Fruit fly (Drosophila melanogaster) whole organism, embryonic: ENCODE results near the gene ckd.

Experiments used
- Asciz ChIP-seq: fragments of 200-800 bp; sonication (Bioruptor generic); optimal IDR thresholded peaks from 2 replicates; lab custom pipeline; 2017; ENCODE audit warnings: missing biosample characterization, mild to moderate bottlenecking, missing genetic modification characterization, missing genetic modification reagents
- Bteb2 ChIP-seq: fragments of 200-800 bp; sonication (Bioruptor generic); optimal IDR thresholded peaks from 2 replicates; lab custom pipeline; 2016; ENCODE audit warnings: missing biosample characterization, missing genetic modification characterization
- CG10267 ChIP-seq: fragments of 200-800 bp; sonication (Bioruptor generic); optimal IDR thresholded peaks from 2 replicates; lab custom pipeline; 2018; ENCODE audit warnings: missing biosample characterization, mild to moderate bottlenecking, missing genetic modification characterization, moderate library complexity
- CG10543 ChIP-seq: fragments of 200-800 bp; sonication (Bioruptor generic); optimal IDR thresholded peaks from 3 replicates; lab custom pipeline; 2017; ENCODE audit warnings: missing biosample characterization, mild to moderate bottlenecking, missing genetic modification characterization, moderate library complexity
- CG11093 ChIP-seq: fragments of 200-800 bp; sonication (Bioruptor generic); IDR thresholded peaks from 3 replicates; pipeline ENCODE4 v1.3.6; 2022; ENCODE audit warnings: missing biosample characterization, missing genetic modification characterization
- CG11723 ChIP-seq: fragments of 200-800 bp; sonication (Bioruptor generic); optimal IDR thresholded peaks from 2 replicates; lab custom pipeline; 2017; ENCODE audit warnings: missing biosample characterization, mild to moderate bottlenecking, missing genetic modification characterization
- CG12071 ChIP-seq: fragments of 200-800 bp; sonication (Bioruptor generic); optimal IDR thresholded peaks from 3 replicates; lab custom pipeline; 2018; ENCODE audit warnings: missing biosample characterization, mild to moderate bottlenecking, missing genetic modification characterization
- CG12659 ChIP-seq: fragments of 200-800 bp; sonication (Bioruptor generic); optimal IDR thresholded peaks from 3 replicates; lab custom pipeline; 2017; ENCODE audit warnings: mild to moderate bottlenecking, missing biosample characterization, missing genetic modification reagents, missing genetic modification characterization
- CG14441 ChIP-seq: fragments of 200-800 bp; sonication (Bioruptor generic); IDR thresholded peaks from 2 replicates; pipeline ENCODE4 v1.3.6; 2022; ENCODE audit warnings: missing biosample characterization, missing genetic modification characterization
- CG14667 ChIP-seq: fragments of 200-800 bp; sonication (Bioruptor generic); IDR thresholded peaks from 2 replicates; pipeline ENCODE4 v1.3.6; 2022; ENCODE audit warnings: missing biosample characterization, missing genetic modification characterization
- CG1832 ChIP-seq: fragments of 200-800 bp; sonication (Bioruptor generic); optimal IDR thresholded peaks from 2 replicates; lab custom pipeline; 2017; ENCODE audit warnings: missing biosample characterization, mild to moderate bottlenecking, missing genetic modification characterization, inconsistent platforms
- CG2129 ChIP-seq: fragments of 200-800 bp; sonication (Bioruptor generic); IDR thresholded peaks from 2 replicates; pipeline ENCODE4 v1.3.6; 2022; ENCODE audit warnings: missing biosample characterization, missing genetic modification characterization; ENCODE audit not compliant: partially characterized antibody
- CG31388 ChIP-seq: fragments of 200-800 bp; sonication (Bioruptor generic); optimal IDR thresholded peaks from 2 replicates; lab custom pipeline; 2016; ENCODE audit warnings: missing biosample characterization, missing genetic modification characterization
- CG3281 ChIP-seq: fragments of 200-800 bp; sonication (Bioruptor generic); optimal IDR thresholded peaks from 3 replicates; lab custom pipeline; 2017; ENCODE audit warnings: missing biosample characterization, mild to moderate bottlenecking, missing genetic modification characterization
- CG3838 ChIP-seq: fragments of 200-800 bp; sonication (Bioruptor generic); optimal IDR thresholded peaks from 3 replicates; lab custom pipeline; 2016; ENCODE audit warnings: missing biosample characterization, missing genetic modification characterization
- CG3995 ChIP-seq: fragments of 200-800 bp; sonication (Bioruptor generic); optimal IDR thresholded peaks from 3 replicates; lab custom pipeline; 2016; ENCODE audit warnings: missing biosample characterization, missing genetic modification characterization
- CG5953 ChIP-seq: fragments of 200-800 bp; sonication (Bioruptor generic); IDR thresholded peaks from 2 replicates; pipeline ENCODE4 v1.3.6; 2022; ENCODE audit warnings: missing biosample characterization, missing genetic modification characterization
- CG6683 ChIP-seq: fragments of 200-800 bp; sonication (Bioruptor generic); optimal IDR thresholded peaks from 2 replicates; lab custom pipeline; 2017; ENCODE audit warnings: missing biosample characterization, mild to moderate bottlenecking, missing genetic modification characterization, missing genetic modification reagents
- CG6791 ChIP-seq: fragments of 200-800 bp; sonication (Bioruptor generic); IDR thresholded peaks from 3 replicates; pipeline ENCODE4 v1.3.6; 2022; ENCODE audit warnings: missing biosample characterization, missing genetic modification characterization; ENCODE audit not compliant: partially characterized antibody
- CG6854 ChIP-seq: fragments of 200-800 bp; sonication (Bioruptor generic); optimal IDR thresholded peaks from 3 replicates; lab custom pipeline; 2017; ENCODE audit warnings: missing biosample characterization, mild to moderate bottlenecking, missing genetic modification characterization
- CG8290 ChIP-seq, 3 experiments: fragments of 200-800 bp; sonication (Bioruptor generic); optimal IDR thresholded peaks; 2 replicates each; lab custom pipeline; 2016 to 2019; ENCODE audit warnings: missing biosample characterization in 3 of 3, missing genetic modification characterization in 3 of 3, mild to moderate bottlenecking in 2 of 3, moderate library complexity in 1 of 3
- CG8924 ChIP-seq: fragments of 200-800 bp; optimal IDR thresholded peaks from 3 replicates; lab custom pipeline; 2019; ENCODE audit warnings: missing biosample characterization, mild to moderate bottlenecking, missing genetic modification characterization, moderate library complexity
- CG9876 ChIP-seq: fragments of 200-800 bp; sonication (Bioruptor generic); optimal IDR thresholded peaks from 2 replicates; lab custom pipeline; 2016; ENCODE audit warnings: missing biosample characterization, missing genetic modification characterization
- Dp ChIP-seq: fragments of 200-800 bp; sonication (Bioruptor generic); optimal IDR thresholded peaks from 2 replicates; lab custom pipeline; 2018; ENCODE audit warnings: missing biosample characterization, mild to moderate bottlenecking, missing genetic modification characterization, moderate library complexity
- GATAe ChIP-seq: fragments of 200-800 bp; sonication (Bioruptor generic); conservative IDR thresholded peaks from 2 replicates; pipeline ENCODE4 v1.3.6; 2022; ENCODE audit warnings: missing biosample characterization, missing genetic modification characterization
- HHEX ChIP-seq: fragments of 200-800 bp; sonication (Bioruptor generic); optimal IDR thresholded peaks from 3 replicates; lab custom pipeline; 2017; ENCODE audit warnings: missing biosample characterization, mild to moderate bottlenecking, missing genetic modification characterization, missing genetic modification reagents
- Hr3 ChIP-seq: fragments of 200-800 bp; sonication (Bioruptor generic); optimal IDR thresholded peaks from 3 replicates; lab custom pipeline; 2016; ENCODE audit warnings: missing biosample characterization, missing genetic modification characterization
- Hr78 ChIP-seq, 2 experiments: fragments of 200-800 bp in 1 of 2; fragments of >200 bp in 1 of 2; sonication (Bioruptor generic) in 1 of 2; optimal IDR thresholded peaks; 2 replicates each; lab custom pipeline; 2017 to 2019; ENCODE audit warnings: missing biosample characterization in 2 of 2, missing genetic modification characterization in 2 of 2, mild to moderate bottlenecking in 1 of 2, moderate library complexity in 1 of 2
- Myb ChIP-seq: fragments of 200-800 bp; sonication (Bioruptor generic); optimal IDR thresholded peaks from 2 replicates; lab custom pipeline; 2016; ENCODE audit warnings: missing biosample characterization, missing genetic modification characterization
- NFAT ChIP-seq: fragments of 200-800 bp; sonication (Bioruptor generic); IDR thresholded peaks from 2 replicates; pipeline ENCODE4 v1.3.6; 2022; ENCODE audit warnings: missing biosample characterization, missing genetic modification characterization
- Nf-YB ChIP-seq: fragments of 200-800 bp; sonication (Bioruptor generic); optimal IDR thresholded peaks from 3 replicates; lab custom pipeline; 2019; ENCODE audit warnings: missing biosample characterization, mild to moderate bottlenecking, missing genetic modification characterization, moderate library complexity
- Nf-YC ChIP-seq: fragments of 200-800 bp; optimal IDR thresholded peaks from 3 replicates; lab custom pipeline; 2019; ENCODE audit warnings: missing biosample characterization, mild to moderate bottlenecking, missing genetic modification characterization, moderate library complexity
- Vsx1 ChIP-seq: fragments of 200-800 bp; sonication (Bioruptor generic); optimal IDR thresholded peaks from 2 replicates; lab custom pipeline; 2017; ENCODE audit warnings: missing biosample characterization, mild to moderate bottlenecking, missing genetic modification characterization, missing genetic modification reagents
- YL-1 ChIP-seq: fragments of 200-800 bp; sonication (Bioruptor generic); optimal IDR thresholded peaks from 3 replicates; lab custom pipeline; 2017; ENCODE audit warnings: missing biosample characterization, mild to moderate bottlenecking, missing genetic modification characterization
- bab2 ChIP-seq: fragments of 200-800 bp; sonication (Bioruptor generic); optimal IDR thresholded peaks from 2 replicates; lab custom pipeline; 2016; ENCODE audit warnings: missing biosample characterization, missing genetic modification characterization
- bigmax ChIP-seq: fragments of 200-800 bp; sonication (Bioruptor generic); optimal IDR thresholded peaks from 2 replicates; lab custom pipeline; 2018; ENCODE audit warnings: missing biosample characterization, mild to moderate bottlenecking, missing genetic modification characterization
- bowl ChIP-seq: fragments of 200-800 bp; sonication (Bioruptor generic); IDR thresholded peaks from 2 replicates; pipeline ENCODE4 v1.3.6; 2022; ENCODE audit warnings: missing biosample characterization, missing genetic modification characterization
- croc ChIP-seq: fragments of 200-800 bp; sonication (Bioruptor generic); conservative IDR thresholded peaks from 3 replicates; pipeline ENCODE4 v1.3.6; 2022; ENCODE audit warnings: missing biosample characterization, missing genetic modification characterization
- ewg ChIP-seq: fragments of 200-800 bp; sonication (Bioruptor generic); optimal IDR thresholded peaks from 3 replicates; lab custom pipeline; 2017; ENCODE audit warnings: mild to moderate bottlenecking, missing biosample characterization, missing genetic modification reagents, missing genetic modification characterization
- fu2 ChIP-seq: fragments of 200-800 bp; sonication (Bioruptor generic); optimal IDR thresholded peaks from 2 replicates; lab custom pipeline; 2016; ENCODE audit warnings: missing biosample characterization, missing genetic modification characterization
- gfzf ChIP-seq: fragments of 200-800 bp; sonication (Bioruptor generic); optimal IDR thresholded peaks from 2 replicates; lab custom pipeline; 2016; ENCODE audit warnings: missing biosample characterization, mild to moderate bottlenecking, missing genetic modification characterization, moderate library complexity
- nerfin-2 ChIP-seq: fragments of 200-800 bp; sonication (Bioruptor generic); IDR thresholded peaks from 2 replicates; pipeline ENCODE4 v1.3.6; 2022; ENCODE audit warnings: missing biosample characterization, missing genetic modification characterization; ENCODE audit not compliant: partially characterized antibody
- nmo ChIP-seq: fragments of 200-800 bp; sonication (Bioruptor generic); optimal IDR thresholded peaks from 2 replicates; lab custom pipeline; 2018; ENCODE audit warnings: missing biosample characterization, mild to moderate bottlenecking, missing genetic modification characterization, moderate library complexity
- pan ChIP-seq, 4 experiments: fragments of >200 bp in 3 of 4; fragments of 200-800 bp in 1 of 4; sonication (Bioruptor generic) in 1 of 4; optimal IDR thresholded peaks in 3 of 4; IDR thresholded peaks in 1 of 4; 2 replicates each; pipeline versions ENCODE4 v1.3.6 to Lab custom; 2017 to 2022; ENCODE audit warnings: missing biosample characterization in 2 of 4, missing genetic modification characterization in 2 of 4, mixed read lengths in 1 of 4
- row ChIP-seq: fragments of 200-800 bp; sonication (Bioruptor generic); IDR thresholded peaks from 3 replicates; pipeline ENCODE4 v1.3.6; 2022; ENCODE audit warnings: missing biosample characterization, missing genetic modification characterization
- tin ChIP-seq: fragments of 200-800 bp; sonication (Bioruptor generic); optimal IDR thresholded peaks from 3 replicates; lab custom pipeline; 2016; ENCODE audit warnings: missing biosample characterization, missing genetic modification characterization
- ttk ChIP-seq: fragments of 200-800 bp; sonication (Bioruptor generic); IDR thresholded peaks from 2 replicates; pipeline ENCODE4 v2.1.2; 2022; ENCODE audit warnings: missing biosample characterization, missing genetic modification characterization
- vfl ChIP-seq: fragments of 200-800 bp; sonication (Bioruptor generic); optimal IDR thresholded peaks from 2 replicates; lab custom pipeline; 2016; ENCODE audit warnings: missing biosample characterization, missing genetic modification characterization

The ckd gene

dm6 chr3L:3303087-3303526, 45.4 kb downstream of the ckd start, which contains the start of gene CG14968 (continued):
- peak; percentile 86 for TF ChIP-seq CG11723
- peak; percentile 57 for TF ChIP-seq fu2 (GFP tag; lab: Kevin White, UChicago)
- TF ChIP-seq Myb (GFP tag; lab: Kevin White, UChicago) = no peak
- TF ChIP-seq CG10543 (GFP tag; lab: Kevin White, UChicago) = peak; percentile 75
- TF ChIP-seq nmo = peak; percentile 90
- peak; percentile 74 for TF ChIP-seq bigmax
- TF ChIP-seq row (GFP tag; lab: Robert Waterston, UW) = peak; percentile 96
- peak; percentile 94 for TF ChIP-seq HHEX (GFP tag; lab: Kevin White, UChicago)
- TF ChIP-seq CG6791 (GFP tag; lab: Robert Waterston, UW) = no peak
- TF ChIP-seq CG11093 = peak; percentile 66; the same call in 2 of the 3 replicates
- peak; percentile 87 for TF ChIP-seq bab2 (GFP tag; lab: Kevin White, UChicago)
- TF ChIP-seq CG14441 = peak; percentile 95
- TF ChIP-seq pan (optimal IDR thresholded peaks at IDR 0.05; lab: Kevin White, UChicago) = no peak
- peak in 1 of 2 experiments; percentile 98 for TF ChIP-seq pan (GFP tag; optimal IDR thresholded peaks at IDR 0.05 in 1 of 2, IDR thresholded peaks at IDR 0.05 in 1 of 2)
- TF ChIP-seq CG1832 (GFP tag; lab: Kevin White, UChicago) = no peak
- peak; percentile 95 for TF ChIP-seq CG12659 (GFP tag; lab: Kevin White, UChicago)
- TF ChIP-seq Bteb2 (GFP tag; lab: Kevin White, UChicago) = peak; percentile 90
- peak; percentile 86 for TF ChIP-seq CG6854 (GFP tag; lab: Kevin White, UChicago)
- peak; percentile 96 for TF ChIP-seq ttk
- TF ChIP-seq CG5953 (GFP tag; lab: Robert Waterston, UW) = peak; percentile 91
- peak; percentile 96 for TF ChIP-seq NFAT (GFP tag; lab: Robert Waterston, UW)
- TF ChIP-seq CG2129 = no peak
- TF ChIP-seq ewg (GFP tag; lab: Kevin White, UChicago) = peak; percentile 80
- peak; percentile 89 for TF ChIP-seq tin (GFP tag; lab: Kevin White, UChicago)
- peak; percentile 41 for TF ChIP-seq YL-1 (GFP tag; lab: Kevin White, UChicago)
- TF ChIP-seq bowl (GFP tag; lab: Robert Waterston, UW) = peak; percentile 95
- TF ChIP-seq Vsx1 (GFP tag; lab: Kevin White, UChicago) = peak; percentile 55
- no peak for TF ChIP-seq nerfin-2 (GFP tag; lab: Robert Waterston, UW)
- TF ChIP-seq CG6683 (GFP tag; lab: Kevin White, UChicago) = peak; percentile 89
- peak; percentile 52 for TF ChIP-seq CG3995 (GFP tag; lab: Kevin White, UChicago)
- peak; percentile 91 for TF ChIP-seq Hr3
- TF ChIP-seq Nf-YB (GFP tag; lab: Kevin White, UChicago) = peak; percentile 81
- peak; percentile 84 for TF ChIP-seq CG10267 (tag; lab: Kevin White, UChicago)
- peak; percentile 74 for TF ChIP-seq CG8290 (GFP tag; optimal IDR thresholded peaks at IDR 0.05; lab: Kevin White, UChicago)
- peak in 1 of 2 experiments; percentile 77 for TF ChIP-seq CG8290 (tag; optimal IDR thresholded peaks at IDR 0.05; lab: Kevin White, UChicago)
- TF ChIP-seq CG8924 (tag; lab: Kevin White, UChicago) = peak; percentile 95
- peak in 1 of 2 experiments; percentile 78 for TF ChIP-seq Hr78 (GFP tag; optimal IDR thresholded peaks at IDR 0.05; lab: Kevin White, UChicago)
- peak; percentile 33 for TF ChIP-seq gfzf
- peak; percentile 75; the same call in 1 of the 2 replicates for TF ChIP-seq GATAe (GFP tag; lab: Robert Waterston, UW)
- TF ChIP-seq CG3281 (GFP tag; lab: Kevin White, UChicago) = peak; percentile 94
- TF ChIP-seq CG9876 = no peak
- TF ChIP-seq CG3838 = peak; percentile 66
- peak; percentile 88 for TF ChIP-seq CG12071
- TF ChIP-seq croc (GFP tag; lab: Robert Waterston, UW) = peak; percentile 77
- TF ChIP-seq Asciz (GFP tag; lab: Kevin White, UChicago) = peak; percentile 88
- TF ChIP-seq vfl = peak; percentile 74
- TF ChIP-seq Nf-YC (tag; lab: Kevin White, UChicago) = peak; percentile 69
- TF ChIP-seq CG14667 (GFP tag; lab: Robert Waterston, UW) = peak; percentile 90
- TF ChIP-seq Dp (GFP tag; lab: Kevin White, UChicago) = no peak
- peak; percentile 80 for TF ChIP-seq CG31388
